Fruit fly (Drosophila melanogaster): ENCODE measurements around the gene Pi3K92E.

- no peak for TF ChIP-seq Pif1A (GFP tag; optimal IDR thresholded peaks at IDR 0.05)
- TF ChIP-seq CG8159 (tag; optimal IDR thresholded peaks at IDR 0.05), result no peak
- TF ChIP-seq EcR (GFP tag; optimal IDR thresholded peaks at IDR 0.05), result no peak
- no peak for TF ChIP-seq CG9948 (tag; optimal IDR thresholded peaks at IDR 0.05)
- TF ChIP-seq Snoo (tag; optimal IDR thresholded peaks at IDR 0.05), result no peak
- TF ChIP-seq CG34367 (tag; optimal IDR thresholded peaks at IDR 0.05), result no peak
- no peak for TF ChIP-seq D1 (tag; optimal IDR thresholded peaks at IDR 0.05)
- TF ChIP-seq CG32121 (GFP tag; IDR thresholded peaks at IDR 0.05), result no peak
- TF ChIP-seq CG10348 (GFP tag; IDR thresholded peaks at IDR 0.05), result no peak
- no peak for TF ChIP-seq Ets98B (GFP tag; IDR thresholded peaks at IDR 0.05)
These were observed 53.2 kb downstream of the Pi3K92E start, which contains the start of gene CG34008 for dm6 chr3R:20581376-20581775.
